Fruit fly (Drosophila melanogaster) whole organism, pupa: Measurements from ENCODE around the gene CG18428.

Experiments
- CG10348 ChIP-seq: fragments of 200-800 bp; sonication (Bioruptor generic); IDR thresholded peaks from 2 replicates; pipeline ENCODE4 v1.3.6; 2022; ENCODE audit warnings: missing biosample characterization, missing genetic modification characterization
- CG12605 ChIP-seq: fragments of 200-800 bp; sonication (Bioruptor generic); IDR thresholded peaks from 2 replicates; pipeline ENCODE4 v1.3.6; 2022; ENCODE audit warnings: missing biosample characterization, missing genetic modification characterization
- CG32121 ChIP-seq: fragments of 200-800 bp; sonication (Bioruptor generic); IDR thresholded peaks from 2 replicates; pipeline ENCODE4 v1.3.6; 2022; ENCODE audit warnings: missing biosample characterization, missing genetic modification characterization
- CG4496 ChIP-seq: fragments of 200-800 bp; sonication (Bioruptor generic); IDR thresholded peaks from 3 replicates; pipeline ENCODE4 v1.3.6; 2022; ENCODE audit warnings: missing biosample characterization, missing genetic modification characterization
- CG8301 ChIP-seq: fragments of 200-800 bp; sonication (Bioruptor generic); optimal IDR thresholded peaks from 2 replicates; lab custom pipeline; 2018; ENCODE audit warnings: missing biosample characterization, mild to moderate bottlenecking, missing genetic modification characterization
- CG9948 ChIP-seq: fragments of 200-800 bp; sonication (Bioruptor generic); optimal IDR thresholded peaks from 2 replicates; lab custom pipeline; 2018; ENCODE audit warnings: missing biosample characterization, mild to moderate bottlenecking, missing genetic modification characterization, moderate library complexity
- D1 ChIP-seq: fragments of 200-800 bp; sonication (Bioruptor generic); optimal IDR thresholded peaks from 2 replicates; lab custom pipeline; 2018; ENCODE audit warnings: missing biosample characterization, mild to moderate bottlenecking, missing genetic modification characterization, moderate library complexity
- EcR ChIP-seq: fragments of 200-800 bp; sonication (Bioruptor generic); optimal IDR thresholded peaks from 3 replicates; lab custom pipeline; 2019; ENCODE audit warnings: missing biosample characterization, missing genetic modification characterization, mild to moderate bottlenecking, moderate library complexity, missing genetic modification reagents
- Ets98B ChIP-seq: fragments of 200-800 bp; sonication (Bioruptor generic); IDR thresholded peaks from 2 replicates; pipeline ENCODE4 v1.3.6; 2022; ENCODE audit warnings: missing biosample characterization, missing genetic modification characterization
- Pif1A ChIP-seq: fragments of 200-800 bp; sonication (Bioruptor generic); optimal IDR thresholded peaks from 3 replicates; lab custom pipeline; 2016; ENCODE audit warnings: missing biosample characterization, missing genetic modification characterization
- Pif1B ChIP-seq: fragments of 200-800 bp; sonication (Bioruptor generic); optimal IDR thresholded peaks from 3 replicates; lab custom pipeline; 2016; ENCODE audit warnings: missing biosample characterization, missing genetic modification characterization
- Snoo ChIP-seq: fragments of 200-800 bp; sonication (Bioruptor generic); optimal IDR thresholded peaks from 3 replicates; lab custom pipeline; 2017; ENCODE audit warnings: missing biosample characterization, mild to moderate bottlenecking, missing genetic modification characterization, inconsistent platforms
- fd96Ca ChIP-seq: fragments of 200-800 bp; sonication (Bioruptor generic); IDR thresholded peaks from 3 replicates; pipeline ENCODE4 v1.3.6; 2022; ENCODE audit warnings: missing biosample characterization, missing genetic modification characterization
- gl ChIP-seq: fragments of 200-800 bp; sonication (Bioruptor generic); optimal IDR thresholded peaks from 2 replicates; lab custom pipeline; 2018; ENCODE audit warnings: missing biosample characterization, mild to moderate bottlenecking, missing genetic modification characterization

DNA sequence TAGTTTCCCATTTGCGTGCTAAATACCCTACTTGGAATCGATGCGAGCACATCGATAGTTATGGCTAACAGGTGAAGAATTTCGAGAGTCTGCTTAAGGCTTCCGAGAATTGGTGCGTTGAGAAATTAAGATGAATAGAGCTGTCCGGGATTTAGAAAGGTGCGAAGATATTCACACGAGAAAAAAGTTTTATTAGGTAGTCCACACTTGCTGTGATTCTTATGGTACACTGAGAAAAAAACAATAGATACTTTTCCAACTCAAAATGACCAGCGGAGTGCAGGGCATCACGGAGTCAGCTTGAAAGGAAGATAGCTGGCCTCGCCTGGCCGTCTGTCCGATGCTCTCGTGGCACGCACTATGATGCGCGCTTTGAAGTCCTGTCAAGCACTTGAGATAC lies 35.4 kb downstream of the CG18428 start:
- TF ChIP-seq Snoo (tag; lab: Kevin White, UChicago) (no peak), EcR (no peak), Ets98B (GFP tag; lab: Robert Waterston, UW) (peak; percentile 17; the same call in 1 of the 2 replicates), D1 (tag; lab: Kevin White, UChicago) (peak; percentile 47), CG8301 (tag; lab: Kevin White, UChicago) (peak; percentile 86), CG4496 (GFP tag; lab: Robert Waterston, UW) (peak; percentile 62; the same call in 2 of the 3 replicates), gl (tag; lab: Kevin White, UChicago) (peak; percentile 60), CG10348 (GFP tag; lab: Robert Waterston, UW) (no peak), CG9948 (tag; lab: Kevin White, UChicago) (peak; percentile 85), CG12605 (GFP tag; lab: Robert Waterston, UW) (no peak), fd96Ca (GFP tag; lab: Robert Waterston, UW) (peak; percentile 72; the same call in 2 of the 3 replicates), CG32121 (GFP tag; lab: Robert Waterston, UW) (0 out of 2 replicates have a peak, but pooled peaks have one; percentile 7), Pif1A (GFP tag; lab: Kevin White, UChicago) (peak; percentile 78), Pif1B (peak; percentile 62)
